Fruit fly (Drosophila melanogaster): ENCODE measurements around the gene Ada2b.

Gene Ada2b

DNA sequence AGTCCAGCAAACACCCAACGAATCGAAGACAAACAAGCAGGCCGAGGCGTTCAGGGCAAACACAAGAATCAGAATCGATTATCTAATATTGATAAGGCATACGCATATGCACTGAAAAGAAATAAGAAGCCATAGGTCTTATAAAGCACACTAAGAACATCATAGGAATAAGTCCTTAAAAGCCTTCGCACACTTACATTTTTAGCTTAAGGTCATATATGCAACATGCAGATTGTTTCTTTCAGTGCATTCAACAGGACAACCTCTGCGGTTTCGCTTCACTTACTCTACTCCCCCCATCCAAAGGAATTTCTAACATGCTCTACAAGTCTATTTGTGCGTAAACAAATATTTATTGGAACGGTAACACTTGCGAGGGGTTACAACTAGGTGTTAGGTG, 27.7 kb downstream of the Ada2b start (continued):
- TF ChIP-seq CG30431 (GFP tag; optimal IDR thresholded peaks at IDR 0.05) (peak; percentile 48), Kr (GFP tag; optimal IDR thresholded peaks at IDR 0.05) (peak; percentile 56), YL-1 (GFP tag; optimal IDR thresholded peaks at IDR 0.05) (no peak), CG13424 (tag; optimal IDR thresholded peaks at IDR 0.05) (peak; percentile 44), CG17385 (GFP tag; optimal IDR thresholded peaks at IDR 0.05) (peak; percentile 26), CG14441 (GFP tag; IDR thresholded peaks at IDR 0.05) (peak; percentile 51), CG11504 (tag; optimal IDR thresholded peaks at IDR 0.05) (peak; percentile 55), crol (GFP tag; IDR thresholded peaks at IDR 0.05) (peak; percentile 49), ATbp (GFP tag; optimal IDR thresholded peaks at IDR 0.05) (peak; percentile 22), CG8944 (GFP tag; optimal IDR thresholded peaks at IDR 0.05) (peak; percentile 67), pho (GFP tag; optimal IDR thresholded peaks at IDR 0.05) (no peak), cato (GFP tag; optimal IDR thresholded peaks at IDR 0.05; ENCODE audit: borderline replicate concordance) (peak; percentile 40), Fer2 (tag; optimal IDR thresholded peaks at IDR 0.05) (no peak), Optix (GFP tag; IDR thresholded peaks at IDR 0.05) (peak; percentile 54; the same call in 1 of the 3 replicates), CG10209 (GFP tag; optimal IDR thresholded peaks at IDR 0.05) (peak; percentile 74), CG2199 (GFP tag; IDR thresholded peaks at IDR 0.05) (0 out of 3 replicates have a peak, but pooled peaks have one; percentile 45), CG31441 (GFP tag; IDR thresholded peaks at IDR 0.05) (peak; percentile 64), CG11696 (GFP tag; IDR thresholded peaks at IDR 0.05) (0 out of 2 replicates have a peak, but pooled peaks have one; percentile 40), CG1647 (GFP tag; optimal IDR thresholded peaks at IDR 0.05) (peak; percentile 39), CG4424 (GFP tag; optimal IDR thresholded peaks at IDR 0.05) (peak; percentile 51), Sry-δ (GFP tag; optimal IDR thresholded peaks at IDR 0.05) (peak; percentile 27), CG12236 (GFP tag; optimal IDR thresholded peaks at IDR 0.05) (peak; percentile 41), peb (GFP tag; IDR thresholded peaks at IDR 0.05) (no peak), HLH4C (GFP tag; IDR thresholded peaks at IDR 0.05; ENCODE audit: partially characterized antibody) (no peak), ara (GFP tag; IDR thresholded peaks at IDR 0.05) (peak; percentile 88), mirr (GFP tag; optimal IDR thresholded peaks at IDR 0.05) (no peak), Poxn (GFP tag; IDR thresholded peaks at IDR 0.05) (no peak), CG9727 (GFP tag; optimal IDR thresholded peaks at IDR 0.05) (peak; percentile 81), Usf (GFP tag; optimal IDR thresholded peaks at IDR 0.05) (no peak), CG9876 (GFP tag; optimal IDR thresholded peaks at IDR 0.05) (no peak), CG7556 (GFP tag; optimal IDR thresholded peaks at IDR 0.05) (peak; percentile 58), tup (GFP tag; optimal IDR thresholded peaks at IDR 0.05) (peak; percentile 8), CG13894 (tag; optimal IDR thresholded peaks at IDR 0.05) (no peak), org-1 (GFP tag; optimal IDR thresholded peaks at IDR 0.05) (peak; percentile 47), CG4730 (GFP tag; IDR thresholded peaks at IDR 0.05) (0 out of 2 replicates have a peak, but pooled peaks have one; percentile 28), NK7.1 (GFP tag; optimal IDR thresholded peaks at IDR 0.05) (peak; percentile 28), lov (optimal IDR thresholded peaks at IDR 0.05) (no peak), lov (GFP tag; IDR thresholded peaks at IDR 0.05) (0 out of 3 replicates have a peak, but pooled peaks have one; percentile 21), dmrt11E (tag; optimal IDR thresholded peaks at IDR 0.05) (peak; percentile 83), lola (GFP tag; optimal IDR thresholded peaks at IDR 0.05) (peak in 1 of 3 experiments; percentile 77), Bteb2 (GFP tag; optimal IDR thresholded peaks at IDR 0.05) (no peak), run (tag; optimal IDR thresholded peaks at IDR 0.05) (peak; percentile 70), CG16815 (GFP tag; optimal IDR thresholded peaks at IDR 0.05) (peak; percentile 53), CG10979 (tag; optimal IDR thresholded peaks at IDR 0.05) (peak; percentile 79), CG11093 (GFP tag; IDR thresholded peaks at IDR 0.05) (peak; percentile 55; the same call in 2 of the 3 replicates), fd102C (GFP tag; optimal IDR thresholded peaks at IDR 0.05) (peak; percentile 55), bab2 (GFP tag; optimal IDR thresholded peaks at IDR 0.05) (peak; percentile 70), CG9609 (GFP tag; optimal IDR thresholded peaks at IDR 0.05) (peak; percentile 38), H15 (GFP tag; IDR thresholded peaks at IDR 0.05) (peak; percentile 28; the same call in 1 of the 3 replicates), luna (GFP tag; optimal IDR thresholded peaks at IDR 0.05) (no peak), CG8388 (GFP tag; optimal IDR thresholded peaks at IDR 0.05) (peak; percentile 64)

Measured in whole organism, embryonic.